Worm (Caenorhabditis elegans) whole organism, early embryonic: ENCODE results near the gene C46C2.6.

Experiments used
- B0310.2 ChIP-seq: sonication (generic microtip); optimal IDR thresholded peaks from 2 replicates; lab custom pipeline; 2016; ENCODE audit warnings: mild to moderate bottlenecking, missing genetic modification characterization, missing compliant biosample characterization
- F13C5.2 ChIP-seq: sonication (generic microtip); optimal IDR thresholded peaks from 2 replicates; lab custom pipeline; 2017; ENCODE audit warnings: mild to moderate bottlenecking, missing genetic modification characterization, inconsistent platforms, missing compliant biosample characterization
- aly-1 ChIP-seq: sonication (generic microtip); optimal IDR thresholded peaks from 2 replicates; lab custom pipeline; 2016; ENCODE audit warnings: missing genetic modification characterization, missing compliant biosample characterization
- ama-1 ChIP-seq: fragments of 150-350 bp; optimal IDR thresholded peaks from 2 replicates; lab custom pipeline; 2014
- ceh-13 ChIP-seq: fragments of 200-800 bp; sonication (Bioruptor generic); optimal IDR thresholded peaks from 2 replicates; lab custom pipeline; 2018; ENCODE audit warnings: mild to moderate bottlenecking, missing genetic modification characterization, missing compliant biosample characterization
- ceh-36 ChIP-seq: sonication (generic microtip); optimal IDR thresholded peaks from 2 replicates; lab custom pipeline; 2016; ENCODE audit warnings: missing genetic modification characterization, inconsistent platforms, missing compliant biosample characterization
- ets-7 ChIP-seq: sonication (generic microtip); optimal IDR thresholded peaks from 2 replicates; lab custom pipeline; 2016; ENCODE audit warnings: missing genotype, missing genetic modification characterization, missing compliant biosample characterization
- flt-1 ChIP-seq: fragments of 200-800 bp; sonication (Bioruptor generic); IDR thresholded peaks from 2 replicates; pipeline ENCODE4 v1.3.6; 2022; ENCODE audit warnings: missing genetic modification characterization, missing compliant biosample characterization
- hmbx-1 ChIP-seq: sonication (generic microtip); optimal IDR thresholded peaks from 2 replicates; lab custom pipeline; 2016; ENCODE audit warnings: mild to moderate bottlenecking, missing genetic modification characterization, missing compliant biosample characterization
- hmg-4 ChIP-seq: fragments of 200-800 bp; sonication (Bioruptor generic); optimal IDR thresholded peaks from 2 replicates; lab custom pipeline; 2018; ENCODE audit warnings: mild to moderate bottlenecking, missing genetic modification characterization, missing compliant biosample characterization
- hnd-1 ChIP-seq: sonication (generic microtip); optimal IDR thresholded peaks from 2 replicates; lab custom pipeline; 2016; ENCODE audit warnings: missing genetic modification characterization, missing compliant biosample characterization
- pes-1 ChIP-seq: fragments of 200-800 bp; sonication (Bioruptor generic); IDR thresholded peaks from 2 replicates; pipeline ENCODE4 v1.3.6; 2022; ENCODE audit warnings: missing genetic modification reagents, missing genetic modification characterization, missing compliant biosample characterization
- scrt-1 ChIP-seq: fragments of 200-800 bp; sonication (Bioruptor generic); IDR thresholded peaks from 2 replicates; pipeline ENCODE4 v1.3.6; 2022; ENCODE audit warnings: missing genetic modification characterization, missing compliant biosample characterization
- sea-1 ChIP-seq: fragments of 200-800 bp; sonication (Bioruptor generic); conservative IDR thresholded peaks from 2 replicates; pipeline ENCODE4 v1.3.6; 2022; ENCODE audit warnings: missing genetic modification characterization, missing compliant biosample characterization
- tbx-11 ChIP-seq: fragments of 200-800 bp; sonication (Bioruptor generic); IDR thresholded peaks from 2 replicates; pipeline ENCODE4 v1.3.6; 2022; ENCODE audit warnings: missing genetic modification characterization, missing compliant biosample characterization
- tbx-37 ChIP-seq: fragments of 200-800 bp; sonication (Bioruptor generic); conservative IDR thresholded peaks from 2 replicates; pipeline ENCODE4 v1.3.6; 2022; ENCODE audit warnings: missing genetic modification reagents, missing genetic modification characterization, missing compliant biosample characterization
- tra-4 ChIP-seq: sonication (generic microtip); optimal IDR thresholded peaks from 2 replicates; lab custom pipeline; 2017; ENCODE audit warnings: missing genetic modification characterization, missing compliant biosample characterization

The C46C2.6 gene

ce11 chrIV:9212121-9212520 lies at the start of gene C46C2.6:
Gene C46C2.6 (plus strand): TSS chrIV:9212421.
- TF ChIP-seq flt-1 (GFP tag; lab: Robert Waterston, UW) (no peak), ceh-13 (GFP tag; lab: Kevin White, UChicago) (no peak), ets-7 (tag; lab: Kevin White, UChicago) (no peak), hmg-4 (GFP tag; lab: Kevin White, UChicago) (no peak), tbx-11 (GFP tag; lab: Robert Waterston, UW) (no peak), hmbx-1 (tag; lab: Kevin White, UChicago) (no peak), tra-4 (tag; lab: Kevin White, UChicago) (no peak), scrt-1 (no peak), B0310.2 (no peak)

DNA sequence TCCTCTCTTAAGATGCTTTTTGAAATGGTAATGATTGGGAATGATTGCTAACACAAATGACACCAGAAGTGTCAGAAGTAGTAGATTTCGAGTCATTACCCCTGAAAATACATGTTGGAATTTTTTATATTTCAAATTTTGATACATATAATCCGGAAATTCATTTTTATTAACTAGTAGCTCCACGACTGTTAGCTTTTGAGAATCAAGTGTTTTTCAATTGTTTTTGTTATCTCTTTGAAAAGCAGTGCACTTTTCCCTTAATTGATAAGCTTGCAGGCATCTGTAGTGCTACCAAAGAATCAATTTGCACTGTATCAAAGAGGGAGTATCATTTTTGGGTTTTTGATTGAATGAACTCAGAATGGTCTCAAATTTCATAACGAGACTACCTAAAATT lies 47.2 kb upstream of the C46C2.6 start, which contains the start of gene pcp-2:
Gene pcp-2, minus strand, starts transcription at position 101 of the 400 bp plus-strand sequence.
- TF ChIP-seq B0310.2 (no peak), ceh-36 (tag; lab: Kevin White, UChicago) (no peak), hmbx-1 (tag; lab: Kevin White, UChicago) (no peak), aly-1 (tag; lab: Kevin White, UChicago) (no peak), pes-1 (GFP tag; lab: Robert Waterston, UW) (no peak), tbx-37 (GFP tag; lab: Robert Waterston, UW) (no peak), hmg-4 (GFP tag; lab: Kevin White, UChicago) (no peak), tra-4 (tag; lab: Kevin White, UChicago) (no peak), flt-1 (GFP tag; lab: Robert Waterston, UW) (no peak), F13C5.2 (tag; lab: Kevin White, UChicago) (no peak), sea-1 (no peak), hnd-1 (tag; lab: Kevin White, UChicago) (no peak), ceh-13 (GFP tag; lab: Kevin White, UChicago) (no peak), ama-1 (no peak)

DNA sequence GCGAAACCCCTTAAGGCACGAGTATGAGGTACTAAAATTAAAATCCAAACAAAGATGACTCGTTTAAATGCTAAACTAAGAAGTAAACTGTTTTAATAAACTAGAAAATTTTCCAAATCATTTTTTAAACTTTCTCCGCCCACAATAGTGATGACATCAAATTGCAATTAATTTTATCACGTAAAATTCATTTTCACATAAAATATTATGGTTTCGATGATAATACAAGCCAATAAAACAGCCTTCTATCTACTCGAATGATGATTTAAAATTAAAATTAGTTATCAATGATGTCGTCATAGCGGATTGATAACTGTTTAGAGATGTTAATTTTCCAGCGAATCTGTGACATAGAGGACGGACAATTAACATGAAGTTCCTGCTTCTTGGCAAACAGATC lies 46.5 kb upstream of the C46C2.6 start, which contains the start of gene C07C7.3:
Gene C07C7.3, plus strand, starts transcription at position 371 of the 400 bp plus-strand sequence.
- TF ChIP-seq ceh-36 (tag; lab: Kevin White, UChicago) (no peak), ama-1 (no peak), flt-1 (GFP tag; lab: Robert Waterston, UW) (no peak), ceh-13 (GFP tag; lab: Kevin White, UChicago) (no peak), tbx-11 (GFP tag; lab: Robert Waterston, UW) (no peak), tra-4 (tag; lab: Kevin White, UChicago) (no peak), hmbx-1 (tag; lab: Kevin White, UChicago) (no peak), aly-1 (tag; lab: Kevin White, UChicago) (no peak), scrt-1 (no peak), B0310.2 (no peak), hmg-4 (GFP tag; lab: Kevin White, UChicago) (no peak), F13C5.2 (tag; lab: Kevin White, UChicago) (no peak), pes-1 (GFP tag; lab: Robert Waterston, UW) (no peak), hnd-1 (tag; lab: Kevin White, UChicago) (no peak), tbx-37 (GFP tag; lab: Robert Waterston, UW) (no peak), ets-7 (tag; lab: Kevin White, UChicago) (no peak)

DNA sequence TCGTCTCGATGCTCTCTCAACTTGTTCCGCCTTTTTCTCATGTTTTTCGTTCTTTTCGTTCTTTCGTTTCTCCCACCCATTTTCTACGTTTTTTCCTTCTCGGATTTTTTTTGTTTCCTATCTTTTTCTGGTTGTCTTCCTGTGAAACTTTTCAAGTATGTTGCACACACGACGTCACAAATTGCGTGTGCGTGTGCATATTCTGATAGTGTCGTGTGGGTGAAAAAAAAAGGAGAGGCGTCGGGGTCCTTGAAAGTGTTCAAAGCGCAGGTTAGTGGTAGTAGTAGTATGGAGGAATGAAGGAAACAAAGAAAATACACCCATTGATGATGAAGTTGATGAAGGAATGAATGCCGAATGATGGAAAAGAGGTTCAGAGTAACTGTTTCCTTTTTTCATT lies 42.5 kb upstream of the C46C2.6 start:
- TF ChIP-seq tbx-11 (GFP tag; lab: Robert Waterston, UW) = no peak

ce11 chrIV:9184547-9184946 lies 27.7 kb upstream of the C46C2.6 start, which contains the start of gene C07C7.1:
Gene C07C7.1 (plus strand): TSS chrIV:9184847.
- TF ChIP-seq F13C5.2 (tag; lab: Kevin White, UChicago) = no peak

DNA sequence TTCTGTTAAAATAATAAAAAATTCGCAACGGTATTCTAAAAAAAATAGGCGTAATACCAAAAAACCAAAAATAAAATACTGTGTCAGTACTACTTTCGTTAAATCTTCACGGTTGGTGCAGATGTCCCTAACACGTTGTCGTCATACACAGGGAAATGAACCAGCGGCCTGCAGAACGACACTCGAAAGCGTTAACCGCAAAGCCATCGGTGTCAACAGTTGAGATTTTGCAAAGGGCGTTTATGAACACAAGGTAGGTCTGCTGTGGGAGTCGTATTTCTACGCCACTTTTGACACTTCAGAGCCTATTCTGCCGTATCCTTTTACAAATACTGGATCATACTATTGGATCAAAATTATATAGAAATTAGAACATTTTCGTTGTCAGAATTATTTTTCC lies 21.0 kb upstream of the C46C2.6 start:
- peak; percentile 96 for TF ChIP-seq tbx-11 (GFP tag; lab: Robert Waterston, UW)
- TF ChIP-seq ama-1 = no peak
- peak; percentile 96 for TF ChIP-seq flt-1 (GFP tag; lab: Robert Waterston, UW)
- TF ChIP-seq tra-4 (tag; lab: Kevin White, UChicago) = peak; percentile 89
- TF ChIP-seq pes-1 (GFP tag; lab: Robert Waterston, UW) = peak; percentile 96
- peak; percentile 95 for TF ChIP-seq sea-1
- TF ChIP-seq hnd-1 (tag; lab: Kevin White, UChicago) = peak; percentile 85
- peak; percentile 97 for TF ChIP-seq tbx-37 (GFP tag; lab: Robert Waterston, UW)
- no peak for TF ChIP-seq hmg-4 (GFP tag; lab: Kevin White, UChicago)
- peak; percentile 93 for TF ChIP-seq B0310.2
- TF ChIP-seq F13C5.2 (tag; lab: Kevin White, UChicago) = peak; percentile 94
- TF ChIP-seq hmbx-1 (tag; lab: Kevin White, UChicago) = peak; percentile 76
- TF ChIP-seq ceh-13 (GFP tag; lab: Kevin White, UChicago) = peak; percentile 90
- peak; percentile 96 for TF ChIP-seq ceh-36 (tag; lab: Kevin White, UChicago)
- TF ChIP-seq ets-7 (tag; lab: Kevin White, UChicago) = peak; percentile 87
- TF ChIP-seq scrt-1 = peak; percentile 96
- peak; percentile 95 for TF ChIP-seq aly-1 (tag; lab: Kevin White, UChicago)

ce11 chrIV:9192522-9192921 lies 19.7 kb upstream of the C46C2.6 start, which contains the start of gene C46C2.5:
Gene C46C2.5 (minus strand): TSS chrIV:9192622.
- TF ChIP-seq hmbx-1 (tag; lab: Kevin White, UChicago) = no peak
- TF ChIP-seq tbx-37 (GFP tag; lab: Robert Waterston, UW) = no peak
- no peak for TF ChIP-seq hnd-1 (tag; lab: Kevin White, UChicago)
- TF ChIP-seq tbx-11 (GFP tag; lab: Robert Waterston, UW) = no peak
- TF ChIP-seq B0310.2 = no peak
- TF ChIP-seq pes-1 (GFP tag; lab: Robert Waterston, UW) = no peak
- TF ChIP-seq ama-1 = no peak
- no peak for TF ChIP-seq ceh-36 (tag; lab: Kevin White, UChicago)
- TF ChIP-seq ets-7 (tag; lab: Kevin White, UChicago) = no peak
- TF ChIP-seq ceh-13 (GFP tag; lab: Kevin White, UChicago) = no peak
- TF ChIP-seq F13C5.2 (tag; lab: Kevin White, UChicago) = no peak
